Worm (Caenorhabditis elegans): ENCODE measurements around the gene R155.3.

DNA sequence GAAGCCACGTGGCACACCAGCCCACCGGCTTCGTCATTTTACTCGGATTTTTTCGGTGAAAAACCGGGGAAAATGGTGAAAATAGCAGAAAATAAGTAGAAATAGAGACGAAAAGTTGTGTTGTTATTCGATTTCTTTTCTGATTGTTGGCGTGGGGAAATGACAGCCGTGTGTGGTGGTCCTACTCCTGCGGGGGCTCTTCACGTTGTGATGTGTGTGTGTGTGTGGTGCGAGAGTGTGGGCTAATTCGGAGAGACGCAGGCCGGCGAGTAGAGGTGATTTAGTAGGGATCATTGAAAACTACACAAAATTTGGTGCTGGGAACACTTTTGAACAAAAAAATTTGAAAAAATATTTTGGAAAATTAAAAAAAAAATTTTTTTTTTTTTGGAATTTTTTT is 33.1 kb downstream of the R155.3 start, which contains the start of gene F53A3.1:
- TF ChIP-seq snpc-3.4 (tag; optimal IDR thresholded peaks at IDR 0.05) (no peak), pha-4 (tag; optimal IDR thresholded peaks at IDR 0.05) (no peak), snpc-1.1 (tag; optimal IDR thresholded peaks at IDR 0.05; ENCODE audit: insufficient read depth) (no peak), bed-1 (GFP tag; IDR thresholded peaks at IDR 0.05) (no peak), hmg-1.2 (GFP tag; IDR thresholded peaks at IDR 0.05) (no peak), ceh-100 (GFP tag; IDR thresholded peaks at IDR 0.05) (no peak), Y53G8AR.9 (GFP tag; conservative IDR thresholded peaks at IDR 0.05) (no peak), ztf-18 (tag; optimal IDR thresholded peaks at IDR 0.05) (no peak), K11D2.4 (GFP tag; IDR thresholded peaks at IDR 0.05) (no peak), cebp-2 (GFP tag; IDR thresholded peaks at IDR 0.05) (no peak), zim-3 (tag; optimal IDR thresholded peaks at IDR 0.05) (no peak), ama-1 (optimal IDR thresholded peaks at IDR 0.05) (no peak), ama-1 (GFP tag; optimal IDR thresholded peaks at IDR 0.05) (no peak), sdz-38 (tag; optimal IDR thresholded peaks at IDR 0.05) (no peak)

Measured in whole organism, young adult.